Fruit fly (Drosophila melanogaster) whole organism, pupa: ENCODE measurements around the gene CG17105.

Experiments used
- CG10348 ChIP-seq: fragments of 200-800 bp; sonication (Bioruptor generic); IDR thresholded peaks from 2 replicates; pipeline ENCODE4 v1.3.6; 2022; ENCODE audit warnings: missing biosample characterization, missing genetic modification characterization
- CG14655 ChIP-seq: fragments of 200-800 bp; sonication (Bioruptor generic); optimal IDR thresholded peaks from 3 replicates; lab custom pipeline; 2017; ENCODE audit warnings: mild to moderate bottlenecking, missing biosample characterization, missing genetic modification reagents, missing genetic modification characterization
- CG17806 ChIP-seq: fragments of 200-800 bp; sonication (Bioruptor generic); optimal IDR thresholded peaks from 2 replicates; lab custom pipeline; 2018; ENCODE audit warnings: missing biosample characterization, mild to moderate bottlenecking, missing genetic modification characterization, moderate library complexity
- CG34367 ChIP-seq: fragments of 200-800 bp; sonication (Bioruptor generic); optimal IDR thresholded peaks from 2 replicates; lab custom pipeline; 2018; ENCODE audit warnings: missing biosample characterization, mild to moderate bottlenecking, missing genetic modification characterization
- CG4496 ChIP-seq: fragments of 200-800 bp; sonication (Bioruptor generic); IDR thresholded peaks from 3 replicates; pipeline ENCODE4 v1.3.6; 2022; ENCODE audit warnings: missing biosample characterization, missing genetic modification characterization
- CG8301 ChIP-seq: fragments of 200-800 bp; sonication (Bioruptor generic); optimal IDR thresholded peaks from 2 replicates; lab custom pipeline; 2018; ENCODE audit warnings: missing biosample characterization, mild to moderate bottlenecking, missing genetic modification characterization
- D1 ChIP-seq: fragments of 200-800 bp; sonication (Bioruptor generic); optimal IDR thresholded peaks from 2 replicates; lab custom pipeline; 2018; ENCODE audit warnings: missing biosample characterization, mild to moderate bottlenecking, missing genetic modification characterization, moderate library complexity
- Pif1A ChIP-seq: fragments of 200-800 bp; sonication (Bioruptor generic); optimal IDR thresholded peaks from 3 replicates; lab custom pipeline; 2016; ENCODE audit warnings: missing biosample characterization, missing genetic modification characterization
- Pif1B ChIP-seq: fragments of 200-800 bp; sonication (Bioruptor generic); optimal IDR thresholded peaks from 3 replicates; lab custom pipeline; 2016; ENCODE audit warnings: missing biosample characterization, missing genetic modification characterization
- fd96Ca ChIP-seq: fragments of 200-800 bp; sonication (Bioruptor generic); IDR thresholded peaks from 3 replicates; pipeline ENCODE4 v1.3.6; 2022; ENCODE audit warnings: missing biosample characterization, missing genetic modification characterization
- rn ChIP-seq: fragments of 200-800 bp; sonication (Bioruptor generic); IDR thresholded peaks from 2 replicates; pipeline ENCODE4 v1.3.6; 2022; ENCODE audit warnings: missing biosample characterization, missing genetic modification characterization

DNA sequence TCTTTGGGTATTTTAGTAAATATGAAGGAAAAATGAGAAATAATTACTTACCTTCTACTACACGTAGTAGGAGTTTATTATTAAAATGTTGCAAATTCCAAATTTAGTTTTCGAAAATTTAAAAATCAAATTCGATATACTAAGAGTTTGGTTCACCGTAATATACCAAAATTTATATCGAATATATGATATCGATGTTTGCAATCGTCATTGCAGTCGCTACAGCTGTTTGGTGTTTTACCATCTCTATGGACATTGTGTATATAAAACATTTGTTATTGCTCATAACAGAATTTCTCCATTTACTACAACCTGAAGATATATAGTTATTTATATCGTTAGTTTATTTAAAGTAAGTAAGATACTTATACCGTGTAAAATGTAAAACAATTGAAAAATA lies 47.9 kb downstream of the CG17105 start, which contains the start of gene CG6443:
- TF ChIP-seq CG34367 (tag; lab: Kevin White, UChicago) (no peak), Pif1B (GFP tag; lab: Kevin White, UChicago) (no peak), CG17806 (tag; lab: Kevin White, UChicago) (no peak), rn (no peak), fd96Ca (no peak), D1 (tag; lab: Kevin White, UChicago) (no peak), CG10348 (GFP tag; lab: Robert Waterston, UW) (no peak), Pif1A (GFP tag; lab: Kevin White, UChicago) (no peak), CG8301 (tag; lab: Kevin White, UChicago) (no peak), CG4496 (GFP tag; lab: Robert Waterston, UW) (no peak), CG14655 (GFP tag; lab: Kevin White, UChicago) (no peak)
